Worm (Caenorhabditis elegans) whole organism, L4 larva: ENCODE results near the gene Y37E11AM.4.

Experiments
- F10B5.3 ChIP-seq: sonication (generic microtip); optimal IDR thresholded peaks from 2 replicates; lab custom pipeline; 2016; ENCODE audit warnings: mild to moderate bottlenecking, missing genetic modification characterization, missing compliant biosample characterization
- Y105C5A.15 ChIP-seq: fragments of 200-800 bp; sonication (Bioruptor generic); IDR thresholded peaks from 2 replicates; pipeline ENCODE4 v1.3.6; 2022; ENCODE audit warnings: missing genetic modification characterization, missing compliant biosample characterization
- ZK546.5 ChIP-seq, 2 experiments: sonication (generic microtip); optimal IDR thresholded peaks; 2 replicates each; lab custom pipeline; 2017; ENCODE audit warnings: missing biosample characterization in 2 of 2, missing genetic modification characterization in 2 of 2
- aha-1 ChIP-seq: fragments of 150-350 bp; peaks from one replicate; lab custom pipeline; 2014; ENCODE audit warnings: missing biosample characterization, missing genetic modification characterization
- ama-1 ChIP-seq: fragments of 150-350 bp; optimal IDR thresholded peaks from 2 replicates; lab custom pipeline; 2014; ENCODE audit warnings: inconsistent platforms, mixed read lengths
- ceh-32 ChIP-seq: sonication (generic microtip); optimal IDR thresholded peaks from 2 replicates; lab custom pipeline; 2016; ENCODE audit warnings: mild to moderate bottlenecking, missing genetic modification characterization, missing compliant biosample characterization; ENCODE audit not compliant: poor library complexity
- ceh-62 ChIP-seq: sonication (generic microtip); optimal IDR thresholded peaks from 2 replicates; lab custom pipeline; 2017; ENCODE audit warnings: missing biosample characterization, missing genetic modification characterization
- cey-2 ChIP-seq: sonication (generic microtip); optimal IDR thresholded peaks from 3 replicates; lab custom pipeline; 2017; ENCODE audit warnings: missing genetic modification characterization, mild to moderate bottlenecking, missing compliant biosample characterization, antibody characterized with exemption, borderline replicate concordance; ENCODE audit not compliant: insufficient read depth
- daf-16 ChIP-seq, 3 experiments: sonication (generic microtip); optimal IDR thresholded peaks; 2 replicates each; lab custom pipeline; 2016 to 2017; ENCODE audit warnings: missing genetic modification characterization in 3 of 3, missing genetic modification reagents in 3 of 3, mild to moderate bottlenecking in 2 of 3, missing compliant biosample characterization in 2 of 3, missing biosample characterization in 1 of 3, moderate library complexity in 1 of 3
- daf-8 ChIP-seq: fragments of 200-800 bp; sonication (Bioruptor generic); IDR thresholded peaks from 2 replicates; pipeline ENCODE4 v1.3.6; 2022; ENCODE audit warnings: missing genetic modification characterization, missing compliant biosample characterization
- dmd-6 ChIP-seq: fragments of 200-800 bp; sonication (Bioruptor generic); IDR thresholded peaks from 2 replicates; pipeline ENCODE4 v1.3.6; 2022; ENCODE audit warnings: missing genetic modification reagents, missing genetic modification characterization, missing compliant biosample characterization
- dmd-8 ChIP-seq: fragments of 200-800 bp; sonication (Bioruptor generic); IDR thresholded peaks from 2 replicates; pipeline ENCODE4 v1.3.6; 2022; ENCODE audit warnings: missing genetic modification characterization, missing compliant biosample characterization
- dpl-1 ChIP-seq: fragments of 150-350 bp; optimal IDR thresholded peaks from 2 replicates; lab custom pipeline; 2014; ENCODE audit warnings: missing biosample characterization, missing genetic modification reagents, missing genetic modification characterization
- dve-1 ChIP-seq: sonication (generic microtip); optimal IDR thresholded peaks from 2 replicates; lab custom pipeline; 2017; ENCODE audit warnings: antibody characterized with exemption, mild to moderate bottlenecking, missing genetic modification characterization, missing compliant biosample characterization; ENCODE audit not compliant: insufficient read depth
- hmg-1.1 ChIP-seq: fragments of 200-800 bp; sonication (Bioruptor generic); IDR thresholded peaks from 2 replicates; pipeline ENCODE4 v1.3.6; 2022; ENCODE audit warnings: missing genetic modification reagents, missing genetic modification characterization, missing compliant biosample characterization
- jun-1 ChIP-seq: fragments of 150-350 bp; optimal IDR thresholded peaks from 2 replicates; lab custom pipeline; 2014; ENCODE audit warnings: missing biosample characterization, missing genetic modification reagents, missing genetic modification characterization
- lin-29 ChIP-seq: fragments of 200-800 bp; sonication (Bioruptor generic); IDR thresholded peaks from 2 replicates; pipeline ENCODE4 v1.3.6; 2022; ENCODE audit warnings: missing genetic modification reagents, missing genetic modification characterization, missing compliant biosample characterization
- lin-39 ChIP-seq: fragments of 150-350 bp; optimal IDR thresholded peaks from 2 replicates; lab custom pipeline; 2014; ENCODE audit warnings: missing biosample characterization, missing genetic modification reagents, missing genetic modification characterization
- lsy-2 ChIP-seq, 2 experiments: fragments of 150-350 bp in 1 of 2; sonication (generic microtip) in 1 of 2; optimal IDR thresholded peaks; 2 replicates each; lab custom pipeline; 2014 to 2017; ENCODE audit warnings: missing biosample characterization in 2 of 2, missing genetic modification characterization in 2 of 2
- mep-1 ChIP-seq: fragments of 150-350 bp; sonication (generic microtip); optimal IDR thresholded peaks from 3 replicates; lab custom pipeline; 2014; ENCODE audit warnings: missing biosample characterization, missing genetic modification characterization
- mxl-3 ChIP-seq: fragments of 200-800 bp; sonication (Bioruptor generic); optimal IDR thresholded peaks from 2 replicates; lab custom pipeline; 2018; ENCODE audit warnings: mild to moderate bottlenecking, missing genetic modification characterization, missing compliant biosample characterization
- nhr-102 ChIP-seq: sonication (generic microtip); optimal IDR thresholded peaks from 2 replicates; lab custom pipeline; 2016; ENCODE audit warnings: mild to moderate bottlenecking, missing genetic modification characterization, moderate library complexity, missing compliant biosample characterization
- nhr-11 ChIP-seq: fragments of 150-350 bp; optimal IDR thresholded peaks from 2 replicates; lab custom pipeline; 2014; ENCODE audit warnings: missing biosample characterization, missing genetic modification characterization
- nhr-28 ChIP-seq: fragments of 150-350 bp; optimal IDR thresholded peaks from 2 replicates; lab custom pipeline; 2014; ENCODE audit warnings: missing biosample characterization, missing genetic modification characterization
- pha-4 ChIP-seq, 2 experiments: fragments of 150-350 bp in 1 of 2; fragments of 200-800 bp in 1 of 2; sonication (Bioruptor generic) in 1 of 2; IDR thresholded peaks in 1 of 2; optimal IDR thresholded peaks in 1 of 2; 2 replicates each; pipeline versions ENCODE4 v1.3.6 to Lab custom; 2014 to 2022; ENCODE audit warnings: missing genetic modification characterization in 2 of 2, missing genetic modification reagents in 2 of 2, missing biosample characterization in 1 of 2, missing compliant biosample characterization in 1 of 2
- pqm-1 ChIP-seq: sonication (generic microtip); optimal IDR thresholded peaks from 2 replicates; lab custom pipeline; 2017; ENCODE audit warnings: missing biosample characterization, missing genetic modification characterization
- sdz-12 ChIP-seq: fragments of 200-800 bp; sonication (Bioruptor generic); optimal IDR thresholded peaks from 2 replicates; lab custom pipeline; 2018; ENCODE audit warnings: mild to moderate bottlenecking, missing genetic modification characterization, missing compliant biosample characterization
- set-16 ChIP-seq: fragments of 200-800 bp; sonication (Bioruptor generic); IDR thresholded peaks from 2 replicates; pipeline ENCODE4 v1.3.6; 2022; ENCODE audit warnings: missing genetic modification reagents, missing genetic modification characterization, missing compliant biosample characterization
- unc-39 ChIP-seq: sonication (generic microtip); optimal IDR thresholded peaks from 2 replicates; lab custom pipeline; 2017; ENCODE audit warnings: missing biosample characterization, missing genetic modification characterization
- ztf-7 ChIP-seq: fragments of 150-350 bp; optimal IDR thresholded peaks from 2 replicates; lab custom pipeline; 2014; ENCODE audit warnings: missing biosample characterization, missing genetic modification characterization

Gene Y37E11AM.4

ce11 chrIV:3725361-3725760, 2.8 kb upstream of the Y37E11AM.4 start, which contains the start of gene Y37E11AM.2:
Gene Y37E11AM.2 (minus strand): TSS chrIV:3725461.
- TF ChIP-seq nhr-28 = no peak
- TF ChIP-seq nhr-102 = no peak
- TF ChIP-seq daf-8 = no peak
- TF ChIP-seq dpl-1 (GFP tag; lab: Kevin White, UChicago) = no peak
- TF ChIP-seq set-16 (GFP tag; lab: Robert Waterston, UW) = no peak
- no peak for TF ChIP-seq jun-1
- no peak for TF ChIP-seq dmd-8 (GFP tag; lab: Robert Waterston, UW)
- no peak for TF ChIP-seq lsy-2 (tag; optimal IDR thresholded peaks at IDR 0.05; lab: Kevin White, UChicago)
- no peak for TF ChIP-seq mep-1 (tag; lab: Kevin White, UChicago)
- TF ChIP-seq F10B5.3 (tag; lab: Kevin White, UChicago) = no peak
- no peak for TF ChIP-seq ceh-62 (tag; lab: Kevin White, UChicago)
- no peak for TF ChIP-seq cey-2

ce11 chrIV:3721973-3722372, 617 bp downstream of the Y37E11AM.4 start:
- TF ChIP-seq daf-16 (GFP tag; optimal IDR thresholded peaks at IDR 0.05; lab: Kevin White, UChicago) (no peak), daf-16 (tag; optimal IDR thresholded peaks at IDR 0.05; lab: Kevin White, UChicago) (peak; percentile 57), nhr-28 (peak; percentile 16), ama-1 (no peak), dmd-6 (GFP tag; lab: Robert Waterston, UW) (0 out of 2 replicates have a peak, but pooled peaks have one; percentile 15), lin-39 (tag; lab: Kevin White, UChicago) (no peak), ceh-32 (no peak), pqm-1 (peak; percentile 20), dve-1 (tag; lab: Kevin White, UChicago) (peak; percentile 32), sdz-12 (no peak)

- TF ChIP-seq nhr-28 = peak; percentile 30
- TF ChIP-seq daf-16 (GFP tag; optimal IDR thresholded peaks at IDR 0.05; lab: Kevin White, UChicago) = no peak
- peak; percentile 34 for TF ChIP-seq daf-16 (tag; optimal IDR thresholded peaks at IDR 0.05; lab: Kevin White, UChicago)
- no peak for TF ChIP-seq lin-29
These were observed 1.9 kb downstream of the Y37E11AM.4 start for ce11 chrIV:3720644-3721043.

ce11 chrIV:3719057-3719456, 3.5 kb downstream of the Y37E11AM.4 start, which contains the start of gene Y37E11AM.3:
Gene Y37E11AM.3 (minus strand): TSS chrIV:3719157.
- TF ChIP-seq Y105C5A.15 (GFP tag; lab: Robert Waterston, UW) = no peak

- TF ChIP-seq unc-39 (tag; lab: Kevin White, UChicago) (no peak), sdz-12 (no peak), hmg-1.1 (GFP tag; lab: Robert Waterston, UW) (no peak), pha-4 (GFP tag; IDR thresholded peaks at IDR 0.05; lab: Robert Waterston, UW) (no peak), pha-4 (tag; optimal IDR thresholded peaks at IDR 0.05; lab: Kevin White, UChicago) (no peak)
These were observed 11.9 kb downstream of the Y37E11AM.4 start for ce11 chrIV:3710737-3711136.

ce11 chrIV:3709200-3709599, 13.4 kb downstream of the Y37E11AM.4 start, which contains the start of gene Y37E11AL.1:
Gene Y37E11AL.1 (plus strand): TSS chrIV:3709500.
- no peak for TF ChIP-seq nhr-11 (tag; lab: Kevin White, UChicago)
- no peak for TF ChIP-seq ztf-7 (tag; lab: Kevin White, UChicago)
- no peak for TF ChIP-seq mxl-3
- TF ChIP-seq hmg-1.1 (GFP tag; lab: Robert Waterston, UW) = no peak
- no peak for TF ChIP-seq ZK546.5 (tag; optimal IDR thresholded peaks at IDR 0.05; lab: Kevin White, UChicago)
- no peak for TF ChIP-seq mep-1 (tag; lab: Kevin White, UChicago)
- TF ChIP-seq aha-1 (tag; lab: Kevin White, UChicago) = peak; percentile 34
